Worm (Caenorhabditis elegans) whole organism, L2 larva: Measurements from ENCODE around the gene cdh-1.
"Not testable (repeated sequence)": the region's sequence is repeated elsewhere in the genome, so short reads cannot be mapped to it uniquely, and the experiment has no call there.

ENCODE experiments used
- C34F6.9 ChIP-seq: fragments of 150-350 bp; optimal IDR thresholded peaks from 2 replicates; lab custom pipeline; 2014; ENCODE audit warnings: missing biosample characterization, missing genetic modification characterization
- F13H6.1 ChIP-seq: sonication (generic microtip); optimal IDR thresholded peaks from 2 replicates; lab custom pipeline; 2016; ENCODE audit warnings: missing genetic modification characterization, missing compliant biosample characterization
- R02D3.7 ChIP-seq: fragments of 150-350 bp; optimal IDR thresholded peaks from 2 replicates; lab custom pipeline; 2014; ENCODE audit warnings: missing biosample characterization, missing genetic modification characterization
- Y55F3AM.14 ChIP-seq: fragments of 200-800 bp; sonication (Bioruptor generic); optimal IDR thresholded peaks from 2 replicates; lab custom pipeline; 2018; ENCODE audit warnings: mild to moderate bottlenecking, missing genetic modification characterization, missing compliant biosample characterization
- ZK546.5 ChIP-seq: sonication (generic microtip); optimal IDR thresholded peaks from 2 replicates; lab custom pipeline; 2017; ENCODE audit warnings: missing biosample characterization, missing genetic modification characterization
- alr-1 ChIP-seq: fragments of 150-350 bp; optimal IDR thresholded peaks from 2 replicates; lab custom pipeline; 2014; ENCODE audit warnings: missing biosample characterization, missing genetic modification characterization
- aly-2 ChIP-seq: fragments of 150-350 bp; optimal IDR thresholded peaks from 2 replicates; lab custom pipeline; 2014; ENCODE audit warnings: missing biosample characterization, missing genetic modification characterization
- ama-1 ChIP-seq: fragments of 150-350 bp; optimal IDR thresholded peaks from 2 replicates; lab custom pipeline; 2018; ENCODE audit warnings: inconsistent platforms
- blmp-1 ChIP-seq: sonication (generic microtip); optimal IDR thresholded peaks from 2 replicates; lab custom pipeline; 2017; ENCODE audit warnings: missing genetic modification characterization, mild to moderate bottlenecking, missing compliant biosample characterization, antibody characterized with exemption, moderate library complexity; ENCODE audit not compliant: insufficient read depth
- ceh-16 ChIP-seq: fragments of 150-350 bp; optimal IDR thresholded peaks from 2 replicates; lab custom pipeline; 2014; ENCODE audit warnings: missing biosample characterization, missing genetic modification characterization
- crh-2 ChIP-seq: sonication (generic microtip); optimal IDR thresholded peaks from 2 replicates; lab custom pipeline; 2017; ENCODE audit warnings: missing biosample characterization, missing genetic modification characterization
- dmd-4 ChIP-seq: sonication (generic microtip); optimal IDR thresholded peaks from 2 replicates; lab custom pipeline; 2017; ENCODE audit warnings: missing biosample characterization, missing genetic modification characterization
- egl-27 ChIP-seq: sonication (generic microtip); optimal IDR thresholded peaks from 3 replicates; lab custom pipeline; 2017; ENCODE audit warnings: missing biosample characterization, missing genetic modification reagents, missing genetic modification characterization
- elt-1 ChIP-seq: fragments of 150-350 bp; optimal IDR thresholded peaks from 2 replicates; lab custom pipeline; 2014; ENCODE audit warnings: missing biosample characterization, missing genetic modification characterization
- elt-3 ChIP-seq: sonication (generic microtip); optimal IDR thresholded peaks from 2 replicates; lab custom pipeline; 2017; ENCODE audit warnings: missing biosample characterization, missing genetic modification characterization
- gmeb-1 ChIP-seq: fragments of 150-350 bp; optimal IDR thresholded peaks from 2 replicates; lab custom pipeline; 2014; ENCODE audit warnings: missing biosample characterization, missing genetic modification characterization
- lin-11 ChIP-seq: fragments of 150-350 bp; sonication (generic microtip); optimal IDR thresholded peaks from 2 replicates; lab custom pipeline; 2014; ENCODE audit warnings: missing biosample characterization, missing genetic modification characterization, inconsistent platforms, mixed read lengths
- lin-13 ChIP-seq: fragments of 150-350 bp; optimal IDR thresholded peaks from 2 replicates; lab custom pipeline; 2014; ENCODE audit warnings: missing biosample characterization, missing genetic modification reagents, missing genetic modification characterization
- lin-39 ChIP-seq: fragments of 150-350 bp; optimal IDR thresholded peaks from 2 replicates; lab custom pipeline; 2014; ENCODE audit warnings: missing biosample characterization, missing genetic modification reagents, missing genetic modification characterization
- lsy-2 ChIP-seq, 2 experiments: fragments of 150-350 bp in 1 of 2; sonication (generic microtip) in 1 of 2; optimal IDR thresholded peaks; 2 replicates each; lab custom pipeline; 2014 to 2017; ENCODE audit warnings: missing biosample characterization in 2 of 2, missing genetic modification characterization in 2 of 2
- mab-5 ChIP-seq: fragments of 150-350 bp; optimal IDR thresholded peaks from 2 replicates; lab custom pipeline; 2014; ENCODE audit warnings: missing biosample characterization, missing genetic modification characterization
- mbf-1 ChIP-seq: sonication (generic microtip); optimal IDR thresholded peaks from 2 replicates; lab custom pipeline; 2017; ENCODE audit warnings: missing biosample characterization, missing genetic modification characterization
- nhr-23 ChIP-seq: fragments of 150-350 bp; optimal IDR thresholded peaks from 2 replicates; lab custom pipeline; 2014; ENCODE audit warnings: missing biosample characterization, missing genetic modification reagents, missing genetic modification characterization
- nhr-6 ChIP-seq: fragments of 150-350 bp; optimal IDR thresholded peaks from 2 replicates; lab custom pipeline; 2014; ENCODE audit warnings: missing biosample characterization, missing genetic modification characterization
- nhr-77 ChIP-seq: fragments of 150-350 bp; optimal IDR thresholded peaks from 2 replicates; lab custom pipeline; 2014; ENCODE audit warnings: missing biosample characterization, missing genetic modification characterization
- peb-1 ChIP-seq: fragments of 150-350 bp; optimal IDR thresholded peaks from 2 replicates; lab custom pipeline; 2014; ENCODE audit warnings: missing biosample characterization, missing genetic modification characterization
- sem-4 ChIP-seq: fragments of 150-350 bp; optimal IDR thresholded peaks from 2 replicates; lab custom pipeline; 2014; ENCODE audit warnings: missing biosample characterization, missing genetic modification reagents, missing genetic modification characterization
- sma-3 ChIP-seq: sonication (generic microtip); optimal IDR thresholded peaks from 2 replicates; lab custom pipeline; 2016; ENCODE audit warnings: missing genetic modification reagents, missing genetic modification characterization, missing compliant biosample characterization
- snpc-4 ChIP-seq: fragments of 150-350 bp; optimal IDR thresholded peaks from 2 replicates; lab custom pipeline; 2014; ENCODE audit warnings: missing biosample characterization, missing genetic modification characterization
- unc-39 ChIP-seq: fragments of 150-350 bp; optimal IDR thresholded peaks from 2 replicates; lab custom pipeline; 2014; ENCODE audit warnings: missing biosample characterization, missing genetic modification characterization
- unc-55 ChIP-seq: fragments of 150-350 bp; sonication (generic microtip); optimal IDR thresholded peaks from 3 replicates; lab custom pipeline; 2014; ENCODE audit warnings: missing biosample characterization, missing genetic modification reagents, missing genetic modification characterization
- unc-62 ChIP-seq: fragments of 150-350 bp; optimal IDR thresholded peaks from 2 replicates; lab custom pipeline; 2014; ENCODE audit warnings: missing biosample characterization, missing genetic modification reagents, missing genetic modification characterization
- zag-1 ChIP-seq: fragments of 150-350 bp; optimal IDR thresholded peaks from 2 replicates; lab custom pipeline; 2014; ENCODE audit warnings: missing biosample characterization, missing genetic modification characterization
- ztf-1 ChIP-seq: fragments of 200-800 bp; sonication (Bioruptor generic); conservative IDR thresholded peaks from 2 replicates; pipeline ENCODE4 v1.3.6; 2022; ENCODE audit warnings: missing genetic modification characterization, missing compliant biosample characterization
- ztf-11 ChIP-seq: sonication (generic microtip); optimal IDR thresholded peaks from 2 replicates; lab custom pipeline; 2017; ENCODE audit warnings: missing biosample characterization, missing genetic modification characterization
- ztf-4 ChIP-seq: fragments of 150-350 bp; optimal IDR thresholded peaks from 2 replicates; lab custom pipeline; 2014; ENCODE audit warnings: missing biosample characterization, missing genetic modification characterization

Gene cdh-1

DNA sequence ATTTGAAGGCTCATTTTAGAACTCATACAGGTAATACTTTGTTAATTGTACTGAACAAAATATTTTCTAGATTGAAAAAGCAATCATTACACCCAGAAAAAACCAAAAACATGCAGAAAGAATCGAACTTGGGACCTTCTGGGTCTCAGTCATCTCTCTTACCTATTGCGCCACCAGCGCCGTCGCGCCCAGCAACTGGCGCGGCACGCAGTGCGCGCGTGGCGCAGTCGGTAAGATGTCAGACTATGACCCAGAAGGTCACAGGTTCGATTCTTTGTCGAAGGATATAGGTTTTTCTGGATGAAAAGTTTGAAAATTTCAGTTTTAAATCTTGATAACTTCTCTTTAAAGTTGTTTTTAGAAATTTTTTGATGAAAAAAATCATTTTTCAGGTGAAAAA lies 31.0 kb upstream of the cdh-1 start:
- TF ChIP-seq gmeb-1 (tag; lab: Kevin White, UChicago), result no peak
- TF ChIP-seq sem-4 (tag; lab: Kevin White, UChicago), result no peak
- no peak for TF ChIP-seq unc-39 (tag; lab: Kevin White, UChicago)
- TF ChIP-seq mab-5 (tag; lab: Kevin White, UChicago), result no peak
- TF ChIP-seq nhr-23, result no peak
- no peak for TF ChIP-seq ztf-11
- TF ChIP-seq aly-2 (tag; lab: Kevin White, UChicago), result no peak
- TF ChIP-seq sma-3 (GFP tag; lab: Kevin White, UChicago), result no peak
- TF ChIP-seq ZK546.5 (tag; lab: Kevin White, UChicago), result no peak
- no peak for TF ChIP-seq crh-2 (tag; lab: Kevin White, UChicago)
- TF ChIP-seq F13H6.1 (tag; lab: Kevin White, UChicago), result no peak
- no peak for TF ChIP-seq unc-62

ce11 chrIII:2881117-2881516 lies 29.6 kb upstream of the cdh-1 start:
- TF ChIP-seq F13H6.1 (tag; lab: Kevin White, UChicago), result peak; percentile 19
- TF ChIP-seq lin-13, result peak; percentile 3
- TF ChIP-seq lsy-2 (tag; optimal IDR thresholded peaks at IDR 0.05; lab: Kevin White, UChicago), result peak in 1 of 2 experiments; percentile 25
- TF ChIP-seq gmeb-1 (tag; lab: Kevin White, UChicago), result no peak
- TF ChIP-seq ztf-11, result no peak

ce11 chrIII:2881989-2882388 lies 28.7 kb upstream of the cdh-1 start, which contains the start of gene F56F11.2:
Gene F56F11.2 (plus strand): TSS chrIII:2882289.
- TF ChIP-seq elt-3 (tag; lab: Kevin White, UChicago); egl-27 (tag; lab: Kevin White, UChicago); ama-1 (lab: Kevin White, UChicago): not testable (repeated sequence)
- TF ChIP-seq, all 48 proteins: peak for 0; not testable (repeated sequence) for 48

- TF ChIP-seq crh-2 (tag; lab: Kevin White, UChicago), result no peak
- TF ChIP-seq peb-1 (tag; lab: Kevin White, UChicago), result no peak
- no peak for TF ChIP-seq ZK546.5 (tag; lab: Kevin White, UChicago)
- no peak for TF ChIP-seq ztf-4 (tag; lab: Kevin White, UChicago)
- TF ChIP-seq Y55F3AM.14 (GFP tag; lab: Kevin White, UChicago), result no peak
- no peak for TF ChIP-seq ceh-16 (tag; lab: Kevin White, UChicago)
- TF ChIP-seq dmd-4 (tag; lab: Kevin White, UChicago), result no peak
- TF ChIP-seq zag-1 (tag; lab: Kevin White, UChicago), result no peak
- no peak for TF ChIP-seq lin-39
- TF ChIP-seq snpc-4 (tag; lab: Kevin White, UChicago), result no peak
- TF ChIP-seq mbf-1, result no peak
- TF ChIP-seq nhr-23, result no peak
- TF ChIP-seq blmp-1, result no peak
- TF ChIP-seq egl-27 (tag; lab: Kevin White, UChicago), result no peak
- TF ChIP-seq nhr-77 (tag; lab: Kevin White, UChicago), result no peak
These were observed 19.3 kb upstream of the cdh-1 start, which contains the start of gene F56F11.1 for ce11 chrIII:2891443-2891842. Gene F56F11.1 (plus strand): TSS chrIII:2891743.

DNA sequence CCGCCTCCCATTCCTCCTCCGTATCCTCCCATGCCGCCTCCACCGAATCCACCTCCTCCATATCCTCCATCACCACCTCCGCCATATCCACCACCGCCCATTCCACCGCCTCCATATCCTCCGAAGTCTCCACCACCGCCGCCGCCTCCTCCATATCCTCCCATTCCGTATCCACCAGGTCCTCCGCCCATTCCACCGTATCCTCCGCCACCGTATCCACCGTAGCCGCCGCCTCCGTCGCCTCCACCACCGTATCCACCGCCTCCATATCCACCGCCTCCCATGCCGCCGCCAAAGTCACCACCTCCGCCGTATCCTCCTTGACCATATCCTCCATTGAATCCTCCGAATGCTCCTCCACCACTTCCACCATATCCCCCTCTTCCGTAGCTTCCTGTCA lies 11.0 kb upstream of the cdh-1 start:
- no peak for TF ChIP-seq unc-55 (GFP tag; lab: Kevin White, UChicago)
- no peak for TF ChIP-seq nhr-77 (tag; lab: Kevin White, UChicago)
- no peak for TF ChIP-seq ztf-1
- no peak for TF ChIP-seq alr-1 (tag; lab: Kevin White, UChicago)
- no peak for TF ChIP-seq dmd-4 (tag; lab: Kevin White, UChicago)
- no peak for TF ChIP-seq lin-11 (tag; lab: Kevin White, UChicago)
- TF ChIP-seq sem-4 (tag; lab: Kevin White, UChicago), result no peak
- no peak for TF ChIP-seq mab-5 (tag; lab: Kevin White, UChicago)
- TF ChIP-seq, all 48 proteins: peak for 0

ce11 chrIII:2901117-2901516 lies 9.6 kb upstream of the cdh-1 start, which contains the start of gene idpa-1:
Gene idpa-1 (minus strand): TSS chrIII:2901217.
- no peak for TF ChIP-seq C34F6.9 (tag; lab: Kevin White, UChicago)
- no peak for TF ChIP-seq zag-1 (tag; lab: Kevin White, UChicago)
- TF ChIP-seq ztf-11, result no peak
- TF ChIP-seq egl-27 (tag; lab: Kevin White, UChicago), result no peak
- no peak for TF ChIP-seq unc-55 (GFP tag; lab: Kevin White, UChicago)
- TF ChIP-seq elt-1 (tag; lab: Kevin White, UChicago), result no peak
- no peak for TF ChIP-seq aly-2 (tag; lab: Kevin White, UChicago)
- TF ChIP-seq lin-13, result no peak
- TF ChIP-seq ztf-1, result no peak
- no peak for TF ChIP-seq lsy-2 (tag; optimal IDR thresholded peaks at IDR 0.05; lab: Kevin White, UChicago)
- no peak for TF ChIP-seq ama-1 (lab: Kevin White, UChicago)
- no peak for TF ChIP-seq nhr-6
- no peak for TF ChIP-seq R02D3.7 (tag; lab: Kevin White, UChicago)
- no peak for TF ChIP-seq lin-39
- no peak for TF ChIP-seq sem-4 (tag; lab: Kevin White, UChicago)
- no peak for TF ChIP-seq Y55F3AM.14 (GFP tag; lab: Kevin White, UChicago)
- no peak for TF ChIP-seq blmp-1
